Fruit fly (Drosophila melanogaster) whole organism, embryonic: ENCODE data around the gene vari.

Experiments used
- Atf3 ChIP-seq: fragments of 200-800 bp; sonication (Bioruptor generic); optimal IDR thresholded peaks from 3 replicates; lab custom pipeline; 2016; ENCODE audit warnings: missing biosample characterization, missing genetic modification characterization
- B-H1 ChIP-seq: fragments of 200-800 bp; sonication (Bioruptor generic); IDR thresholded peaks from 3 replicates; pipeline ENCODE4 v1.3.6; 2022; ENCODE audit warnings: missing biosample characterization, missing genetic modification characterization
- C15 ChIP-seq: fragments of 200-800 bp; sonication (Bioruptor generic); IDR thresholded peaks from 3 replicates; pipeline ENCODE4 v1.3.6; 2022; ENCODE audit warnings: missing biosample characterization, missing genetic modification characterization
- CG10462 ChIP-seq: fragments of 200-800 bp; sonication (Bioruptor generic); optimal IDR thresholded peaks from 2 replicates; lab custom pipeline; 2016; ENCODE audit warnings: missing biosample characterization, missing genetic modification characterization
- CG10979 ChIP-seq: fragments of 200-800 bp; sonication (Bioruptor generic); optimal IDR thresholded peaks from 2 replicates; lab custom pipeline; 2018; ENCODE audit warnings: missing biosample characterization, mild to moderate bottlenecking, missing genetic modification characterization, moderate library complexity
- CG12219 ChIP-seq: fragments of 200-800 bp; sonication (Bioruptor generic); optimal IDR thresholded peaks from 3 replicates; lab custom pipeline; 2018; ENCODE audit warnings: missing biosample characterization, mild to moderate bottlenecking, missing genetic modification characterization
- CG14667 ChIP-seq: fragments of 200-800 bp; sonication (Bioruptor generic); IDR thresholded peaks from 2 replicates; pipeline ENCODE4 v1.3.6; 2022; ENCODE audit warnings: missing biosample characterization, missing genetic modification characterization
- CG15011 ChIP-seq: fragments of 200-800 bp; sonication (Bioruptor generic); optimal IDR thresholded peaks from 3 replicates; lab custom pipeline; 2018; ENCODE audit warnings: missing biosample characterization, mild to moderate bottlenecking, missing genetic modification characterization
- CG15696 ChIP-seq: fragments of 200-800 bp; sonication (Bioruptor generic); optimal IDR thresholded peaks from 2 replicates; lab custom pipeline; 2019; ENCODE audit warnings: missing biosample characterization, mild to moderate bottlenecking, missing genetic modification characterization, moderate library complexity
- CG17328 ChIP-seq: fragments of 200-800 bp; sonication (Bioruptor generic); IDR thresholded peaks from 2 replicates; pipeline ENCODE4 v1.3.6; 2022; ENCODE audit warnings: missing biosample characterization, missing genetic modification characterization
- CG2202 ChIP-seq: fragments of 200-800 bp; sonication (Bioruptor generic); optimal IDR thresholded peaks from 2 replicates; lab custom pipeline; 2018; ENCODE audit warnings: missing biosample characterization, mild to moderate bottlenecking, missing genetic modification characterization
- CG2712 ChIP-seq: fragments of 200-800 bp; optimal IDR thresholded peaks from 3 replicates; lab custom pipeline; 2019; ENCODE audit warnings: missing biosample characterization, mild to moderate bottlenecking, missing genetic modification characterization, moderate library complexity
- CG3163 ChIP-seq: fragments of 200-800 bp; sonication (Bioruptor generic); optimal IDR thresholded peaks from 3 replicates; lab custom pipeline; 2016; ENCODE audit warnings: missing biosample characterization, missing genetic modification characterization
- CG3407 ChIP-seq: fragments of 200-800 bp; sonication (Bioruptor generic); optimal IDR thresholded peaks from 2 replicates; lab custom pipeline; 2018; ENCODE audit warnings: missing biosample characterization, mild to moderate bottlenecking, missing genetic modification characterization
- CG4360 ChIP-seq: fragments of 200-800 bp; sonication (Bioruptor generic); IDR thresholded peaks from 2 replicates; pipeline ENCODE4 v1.3.6; 2022; ENCODE audit warnings: missing biosample characterization, missing genetic modification characterization
- CG43689 ChIP-seq: fragments of 200-800 bp; sonication (Bioruptor generic); IDR thresholded peaks from 2 replicates; pipeline ENCODE4 v1.3.6; 2022; ENCODE audit warnings: missing biosample characterization, missing genetic modification characterization
- CG4404 ChIP-seq: fragments of 200-800 bp; sonication (Bioruptor generic); IDR thresholded peaks from 2 replicates; pipeline ENCODE4 v1.3.6; 2022; ENCODE audit warnings: missing biosample characterization, missing genetic modification characterization
- CG5953 ChIP-seq: fragments of 200-800 bp; sonication (Bioruptor generic); IDR thresholded peaks from 2 replicates; pipeline ENCODE4 v1.3.6; 2022; ENCODE audit warnings: missing biosample characterization, missing genetic modification characterization
- CG6254 ChIP-seq: fragments of 200-800 bp; sonication (Bioruptor generic); optimal IDR thresholded peaks from 3 replicates; lab custom pipeline; 2017; ENCODE audit warnings: mild to moderate bottlenecking, missing biosample characterization, missing genetic modification reagents, missing genetic modification characterization
- CG6654 ChIP-seq: fragments of 200-800 bp; sonication (Bioruptor generic); optimal IDR thresholded peaks from 2 replicates; lab custom pipeline; 2017; ENCODE audit warnings: missing biosample characterization, mild to moderate bottlenecking, missing genetic modification characterization
- CG7745 ChIP-seq: fragments of 200-800 bp; sonication (Bioruptor generic); optimal IDR thresholded peaks from 2 replicates; lab custom pipeline; 2018; ENCODE audit warnings: missing biosample characterization, mild to moderate bottlenecking, missing genetic modification characterization, moderate library complexity
- CG8290 ChIP-seq, 3 experiments: fragments of 200-800 bp; sonication (Bioruptor generic); optimal IDR thresholded peaks; 2 replicates each; lab custom pipeline; 2016 to 2019; ENCODE audit warnings: missing biosample characterization in 3 of 3, missing genetic modification characterization in 3 of 3, mild to moderate bottlenecking in 2 of 3, moderate library complexity in 1 of 3
- CG9876 ChIP-seq: fragments of 200-800 bp; sonication (Bioruptor generic); optimal IDR thresholded peaks from 2 replicates; lab custom pipeline; 2016; ENCODE audit warnings: missing biosample characterization, missing genetic modification characterization
- CHES-1-like ChIP-seq: fragments of 200-800 bp; sonication (Bioruptor generic); optimal IDR thresholded peaks from 2 replicates; lab custom pipeline; 2016; ENCODE audit warnings: missing biosample characterization, missing genetic modification characterization
- Dbx ChIP-seq: fragments of 200-800 bp; sonication (Bioruptor generic); IDR thresholded peaks from 3 replicates; pipeline ENCODE4 v1.3.6; 2022; ENCODE audit warnings: missing biosample characterization, missing genetic modification characterization
- Ets97D ChIP-seq: fragments of 200-800 bp; sonication (Bioruptor generic); optimal IDR thresholded peaks from 3 replicates; lab custom pipeline; 2016; ENCODE audit warnings: missing biosample characterization, missing genetic modification characterization
- Fer1 ChIP-seq: fragments of 200-800 bp; sonication (Bioruptor generic); optimal IDR thresholded peaks from 2 replicates; lab custom pipeline; 2017; ENCODE audit warnings: missing biosample characterization, mild to moderate bottlenecking, missing genetic modification characterization
- GATAe ChIP-seq: fragments of 200-800 bp; sonication (Bioruptor generic); conservative IDR thresholded peaks from 2 replicates; pipeline ENCODE4 v1.3.6; 2022; ENCODE audit warnings: missing biosample characterization, missing genetic modification characterization
- Hmx ChIP-seq: fragments of 200-800 bp; sonication (Bioruptor generic); optimal IDR thresholded peaks from 2 replicates; lab custom pipeline; 2016; ENCODE audit warnings: missing biosample characterization, missing genetic modification characterization
- Hr51 ChIP-seq, 2 experiments: fragments of 200-800 bp; sonication (Bioruptor generic); optimal IDR thresholded peaks; 2 replicates in 1 of 2; 3 replicates in 1 of 2; lab custom pipeline; 2016 to 2018; ENCODE audit warnings: missing biosample characterization in 2 of 2, missing genetic modification characterization in 2 of 2, mild to moderate bottlenecking in 1 of 2, moderate library complexity in 1 of 2
- MTF-1 ChIP-seq: fragments of 200-800 bp; sonication (Bioruptor generic); optimal IDR thresholded peaks from 2 replicates; lab custom pipeline; 2018; ENCODE audit warnings: missing biosample characterization, mild to moderate bottlenecking, missing genetic modification characterization, borderline replicate concordance
- NC2α ChIP-seq: fragments of 200-800 bp; sonication (Bioruptor generic); optimal IDR thresholded peaks from 2 replicates; lab custom pipeline; 2016; ENCODE audit warnings: missing biosample characterization, missing genetic modification characterization
- NfI ChIP-seq: fragments of 200-800 bp; sonication (Bioruptor generic); optimal IDR thresholded peaks from 3 replicates; lab custom pipeline; 2018; ENCODE audit warnings: missing biosample characterization, mild to moderate bottlenecking, missing genetic modification characterization, moderate library complexity
- Rfx ChIP-seq: fragments of 200-800 bp; sonication (Bioruptor generic); IDR thresholded peaks from 2 replicates; pipeline ENCODE4 v1.3.6; 2022; ENCODE audit warnings: missing biosample characterization, missing genetic modification characterization
- Taf1 ChIP-seq: fragments of 200-800 bp; sonication (Bioruptor generic); IDR thresholded peaks from 2 replicates; pipeline ENCODE4 v1.3.6; 2022; ENCODE audit warnings: missing biosample characterization, missing genetic modification characterization
- Vsx1 ChIP-seq: fragments of 200-800 bp; sonication (Bioruptor generic); optimal IDR thresholded peaks from 2 replicates; lab custom pipeline; 2017; ENCODE audit warnings: missing biosample characterization, mild to moderate bottlenecking, missing genetic modification characterization, missing genetic modification reagents
- ac ChIP-seq: fragments of 200-800 bp; sonication (Bioruptor generic); optimal IDR thresholded peaks from 3 replicates; lab custom pipeline; 2017; ENCODE audit warnings: missing biosample characterization, mild to moderate bottlenecking, missing genetic modification characterization
- ci ChIP-seq: fragments of 200-800 bp; sonication (Bioruptor generic); IDR thresholded peaks from 3 replicates; pipeline ENCODE4 v1.3.6; 2022; ENCODE audit warnings: missing biosample characterization, missing genetic modification characterization
- esg ChIP-seq: fragments of 200-800 bp; sonication (Bioruptor generic); conservative IDR thresholded peaks from 2 replicates; pipeline ENCODE4 v1.3.6; 2022; ENCODE audit warnings: missing biosample characterization, missing genetic modification characterization
- fd64A ChIP-seq: fragments of 200-800 bp; sonication (Bioruptor generic); optimal IDR thresholded peaks from 3 replicates; lab custom pipeline; 2018; ENCODE audit warnings: missing biosample characterization, mild to moderate bottlenecking, missing genetic modification characterization
- hth ChIP-seq: fragments of >200 bp; optimal IDR thresholded peaks from 2 replicates; lab custom pipeline; 2017; ENCODE audit warnings: inconsistent platforms
- ind ChIP-seq: fragments of 200-800 bp; sonication (Bioruptor generic); optimal IDR thresholded peaks from 3 replicates; lab custom pipeline; 2016; ENCODE audit warnings: missing biosample characterization, missing genetic modification characterization
- kay ChIP-seq: fragments of 200-800 bp; sonication (Bioruptor generic); optimal IDR thresholded peaks from 2 replicates; lab custom pipeline; 2016; ENCODE audit warnings: missing biosample characterization, missing genetic modification characterization
- org-1 ChIP-seq: fragments of 200-800 bp; sonication (Bioruptor generic); optimal IDR thresholded peaks from 2 replicates; lab custom pipeline; 2017; ENCODE audit warnings: missing biosample characterization, missing genetic modification characterization
- ro ChIP-seq: fragments of 200-800 bp; sonication (Bioruptor generic); IDR thresholded peaks from 2 replicates; pipeline ENCODE4 v1.3.6; 2022; ENCODE audit warnings: missing biosample characterization, missing genetic modification characterization
- sc ChIP-seq, 3 experiments: fragments of >200 bp in 2 of 3; fragments of 200-800 bp in 1 of 3; sonication (Bioruptor generic) in 1 of 3; optimal IDR thresholded peaks; 2 replicates in 2 of 3; 3 replicates in 1 of 3; lab custom pipeline; 2017; ENCODE audit warnings: mild to moderate bottlenecking in 1 of 3, missing biosample characterization in 1 of 3, missing genetic modification characterization in 1 of 3, missing genetic modification reagents in 1 of 3
- sna ChIP-seq: fragments of 200-800 bp; sonication (Bioruptor generic); IDR thresholded peaks from 2 replicates; pipeline ENCODE4 v1.3.6; 2022; ENCODE audit warnings: missing biosample characterization, missing genetic modification characterization; ENCODE audit not compliant: partially characterized antibody
- sob ChIP-seq: fragments of 200-800 bp; sonication (Bioruptor generic); IDR thresholded peaks from 2 replicates; pipeline ENCODE4 v1.3.6; 2022; ENCODE audit warnings: missing biosample characterization, missing genetic modification characterization
- ssp ChIP-seq: fragments of 200-800 bp; sonication (Bioruptor generic); IDR thresholded peaks from 2 replicates; pipeline ENCODE4 v1.3.6; 2022; ENCODE audit warnings: missing biosample characterization, missing genetic modification characterization
- usp ChIP-seq: fragments of >200 bp; optimal IDR thresholded peaks from 2 replicates; lab custom pipeline; 2017; ENCODE audit warnings: missing biosample characterization, missing genetic modification characterization
- z ChIP-seq: fragments of 200-800 bp; sonication (Bioruptor generic); IDR thresholded peaks from 3 replicates; pipeline ENCODE4 v1.3.6; 2022; ENCODE audit warnings: missing biosample characterization, missing genetic modification characterization

The vari gene

DNA sequence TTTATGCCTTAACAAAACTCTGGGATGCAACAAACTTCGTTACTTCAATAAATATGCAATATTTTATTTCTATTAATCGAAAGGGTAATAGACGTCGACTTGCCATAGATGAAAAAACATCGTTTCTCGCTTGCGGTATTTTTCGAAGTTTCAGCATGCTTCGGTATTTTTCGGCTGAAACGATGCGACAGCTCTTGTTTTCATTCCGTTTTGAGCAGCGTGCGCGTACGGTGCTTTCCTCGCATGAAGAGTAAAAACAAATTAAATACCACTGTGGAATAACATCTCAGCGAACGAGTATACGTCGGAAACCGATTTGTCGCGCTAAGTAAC lies 639 bp upstream of the vari start, which contains the start of gene CG9328 (continued):
- TF ChIP-seq CG8290 (GFP tag; optimal IDR thresholded peaks at IDR 0.05; lab: Kevin White, UChicago): no peak
- peak in 1 of 2 experiments; percentile 85 for TF ChIP-seq CG8290 (tag; optimal IDR thresholded peaks at IDR 0.05; lab: Kevin White, UChicago)
- peak; percentile 38 for TF ChIP-seq CHES-1-like (GFP tag; lab: Kevin White, UChicago)
- no peak for TF ChIP-seq CG10462 (GFP tag; lab: Kevin White, UChicago)
- no peak for TF ChIP-seq usp (GFP tag; lab: Kevin White, UChicago)
- no peak for TF ChIP-seq CG4360 (GFP tag; lab: Robert Waterston, UW)
- no peak for TF ChIP-seq esg
- no peak for TF ChIP-seq CG15696
- no peak for TF ChIP-seq CG14667
- no peak for TF ChIP-seq sc (optimal IDR thresholded peaks at IDR 0.05; lab: Kevin White, UChicago)
- TF ChIP-seq sc (GFP tag; optimal IDR thresholded peaks at IDR 0.05; lab: Kevin White, UChicago): no peak
- peak; percentile 51 for TF ChIP-seq CG2712
- peak; percentile 37 for TF ChIP-seq Rfx
- no peak for TF ChIP-seq CG2202
- TF ChIP-seq CG12219 (GFP tag; lab: Kevin White, UChicago): no peak
- no peak for TF ChIP-seq kay (GFP tag; lab: Kevin White, UChicago)
- no peak for TF ChIP-seq CG43689 (GFP tag; lab: Robert Waterston, UW)
- no peak for TF ChIP-seq z
- no peak for TF ChIP-seq Vsx1 (GFP tag; lab: Kevin White, UChicago)
- no peak for TF ChIP-seq org-1 (GFP tag; lab: Kevin White, UChicago)
- no peak for TF ChIP-seq CG3163
- TF ChIP-seq ci (GFP tag; lab: Robert Waterston, UW): peak; percentile 83; the same call in 2 of the 3 replicates
- TF ChIP-seq Fer1 (GFP tag; lab: Kevin White, UChicago): peak; percentile 35
- no peak for TF ChIP-seq Atf3 (GFP tag; lab: Kevin White, UChicago)
- TF ChIP-seq ind (GFP tag; lab: Kevin White, UChicago): peak; percentile 44
- TF ChIP-seq MTF-1: peak; percentile 50
- no peak for TF ChIP-seq fd64A (GFP tag; lab: Kevin White, UChicago)
- TF ChIP-seq Hmx (GFP tag; lab: Kevin White, UChicago): no peak
- peak; percentile 59 for TF ChIP-seq Ets97D (GFP tag; lab: Kevin White, UChicago)
- peak in 1 of 2 experiments; percentile 28 for TF ChIP-seq Hr51 (GFP tag; optimal IDR thresholded peaks at IDR 0.05; lab: Kevin White, UChicago)
- no peak; the same call in 2 of the 3 replicates for TF ChIP-seq B-H1 (GFP tag; lab: Robert Waterston, UW)
- TF ChIP-seq NC2α (GFP tag; lab: Kevin White, UChicago): no peak
- TF ChIP-seq Taf1 (GFP tag; lab: Robert Waterston, UW): no peak
- no peak for TF ChIP-seq CG7745 (tag; lab: Kevin White, UChicago)
- no peak for TF ChIP-seq CG6254
- TF ChIP-seq ro (GFP tag; lab: Robert Waterston, UW): no peak
- TF ChIP-seq NfI (GFP tag; lab: Kevin White, UChicago): peak; percentile 3
- TF ChIP-seq CG17328 (GFP tag; lab: Robert Waterston, UW): peak; percentile 46; the same call in 1 of the 2 replicates
- no peak for TF ChIP-seq CG9876 (GFP tag; lab: Kevin White, UChicago)
- TF ChIP-seq CG15011: no peak
- no peak for TF ChIP-seq CG5953
- TF ChIP-seq CG3407 (GFP tag; lab: Kevin White, UChicago): no peak
- no peak for TF ChIP-seq CG4404 (GFP tag; lab: Robert Waterston, UW)
- TF ChIP-seq ac (GFP tag; lab: Kevin White, UChicago): no peak
- TF ChIP-seq C15 (GFP tag; lab: Robert Waterston, UW): no peak
- TF ChIP-seq sob (GFP tag; lab: Robert Waterston, UW): peak; percentile 44; the same call in 1 of the 2 replicates
- peak; percentile 63; the same call in 2 of the 3 replicates for TF ChIP-seq Dbx (GFP tag; lab: Robert Waterston, UW)
- no peak for TF ChIP-seq GATAe
- TF ChIP-seq sna (GFP tag; lab: Robert Waterston, UW): peak; percentile 16; the same call in 1 of the 2 replicates
- no peak for TF ChIP-seq CG6654 (GFP tag; lab: Kevin White, UChicago)
- no peak for TF ChIP-seq ssp (GFP tag; lab: Robert Waterston, UW)
- TF ChIP-seq hth (lab: Kevin White, UChicago): no peak
- TF ChIP-seq CG10979: peak; percentile 38
